Worm (Caenorhabditis elegans): ENCODE data around the gene nspb-1.

DNA sequence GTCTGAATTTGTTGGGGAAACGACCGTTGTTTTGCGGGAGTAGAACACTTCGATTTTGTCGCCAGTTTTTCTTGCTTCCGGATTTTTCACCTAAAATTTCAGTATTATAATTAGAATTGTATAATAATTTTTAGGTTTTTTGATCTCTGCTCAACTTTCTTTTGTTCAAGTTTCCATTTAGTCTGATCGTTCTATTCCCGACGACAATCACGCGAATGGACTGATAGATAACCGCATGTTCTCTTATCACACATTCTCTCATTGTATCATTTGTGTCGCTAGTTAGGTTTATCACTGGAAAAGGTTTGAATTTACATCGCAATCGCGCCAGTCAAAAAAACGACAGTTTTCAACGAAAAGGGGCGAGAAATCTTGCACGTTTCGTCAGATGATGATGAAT is 36.0 kb downstream of the nspb-1 start:
- TF ChIP-seq nhr-28 (tag; optimal IDR thresholded peaks at IDR 0.05) (peak; percentile 91), ama-1 (optimal IDR thresholded peaks at IDR 0.05) (no peak), ztf-7 (tag; optimal IDR thresholded peaks at IDR 0.05) (peak; percentile 48), hlh-30 (tag; optimal IDR thresholded peaks at IDR 0.05; ENCODE audit: insufficient read depth) (peak; percentile 79), attf-4 (tag; optimal IDR thresholded peaks at IDR 0.05) (no peak), rbr-2 (tag; optimal IDR thresholded peaks at IDR 0.05) (no peak), nhr-25 (tag; optimal IDR thresholded peaks at IDR 0.05; ENCODE audit: borderline replicate concordance, insufficient read depth) (no peak), Y105C5A.15 (GFP tag; IDR thresholded peaks at IDR 0.05) (no peak), lin-15B (tag; optimal IDR thresholded peaks at IDR 0.05) (no peak), pqm-1 (tag; optimal IDR thresholded peaks at IDR 0.05) (peak; percentile 95), lsy-2 (tag; optimal IDR thresholded peaks at IDR 0.05) (no peak), daf-16 (GFP tag; optimal IDR thresholded peaks at IDR 0.05) (no peak), daf-16 (tag; optimal IDR thresholded peaks at IDR 0.05) (peak; percentile 66)

All from whole organism, L4 larva.